Worm (Caenorhabditis elegans) whole organism, late embryonic: ENCODE measurements around the gene Y38E10A.24.

ENCODE experiments used
- ama-1 ChIP-seq: fragments of 150-350 bp; optimal IDR thresholded peaks from 2 replicates; lab custom pipeline; 2014
- hlh-6 ChIP-seq: sonication (generic microtip); optimal IDR thresholded peaks from 2 replicates; lab custom pipeline; 2016; ENCODE audit warnings: missing genotype, missing genetic modification characterization, missing compliant biosample characterization
- nhr-11 ChIP-seq: fragments of 150-350 bp; optimal IDR thresholded peaks from 2 replicates; lab custom pipeline; 2014; ENCODE audit warnings: missing biosample characterization, missing genetic modification characterization
- pax-1 ChIP-seq: fragments of 150-350 bp; optimal IDR thresholded peaks from 2 replicates; lab custom pipeline; 2014; ENCODE audit warnings: missing biosample characterization, missing genetic modification characterization
- sdc-2 ChIP-seq: sonication (generic microtip); optimal IDR thresholded peaks from 2 replicates; lab custom pipeline; 2016; ENCODE audit warnings: missing genotype, missing genetic modification characterization, missing compliant biosample characterization
- unc-55 ChIP-seq: sonication (generic microtip); optimal IDR thresholded peaks from 2 replicates; lab custom pipeline; 2017; ENCODE audit warnings: missing biosample characterization, missing genetic modification reagents, missing genetic modification characterization

DNA sequence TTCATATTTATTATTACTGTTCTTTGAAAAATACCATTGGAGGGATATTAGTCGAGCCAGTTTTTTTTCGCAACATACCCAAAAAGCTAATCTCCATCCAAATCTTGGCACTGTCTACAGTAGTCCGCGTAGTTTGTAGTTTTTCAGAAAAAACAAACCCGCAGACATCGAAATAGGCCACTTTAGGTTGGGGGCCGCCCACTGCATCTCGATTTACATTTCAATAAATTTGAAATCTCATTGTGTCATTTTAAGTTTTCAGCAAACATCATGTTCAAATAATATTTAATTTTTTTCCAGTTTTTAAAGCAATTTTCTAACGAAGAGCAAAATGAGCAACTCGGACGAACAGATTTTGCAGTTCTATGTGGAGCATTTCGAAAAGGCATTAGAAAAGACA, 38.5 kb upstream of the Y38E10A.24 start, which contains the start of gene nhr-235:
- no peak for TF ChIP-seq nhr-11 (tag; lab: Kevin White, UChicago)
- TF ChIP-seq ama-1 (lab: Kevin White, UChicago), result no peak
- TF ChIP-seq hlh-6 (tag; lab: Kevin White, UChicago), result no peak
- TF ChIP-seq unc-55 (GFP tag; lab: Kevin White, UChicago), result no peak
- TF ChIP-seq sdc-2 (tag; lab: Kevin White, UChicago), result no peak
- TF ChIP-seq pax-1 (tag; lab: Kevin White, UChicago), result no peak
